Fruit fly (Drosophila melanogaster) whole organism, pupa: ENCODE measurements around the gene Cyp4g15.

Experiments
- CG10348 ChIP-seq: fragments of 200-800 bp; sonication (Bioruptor generic); IDR thresholded peaks from 2 replicates; pipeline ENCODE4 v1.3.6; 2022; ENCODE audit warnings: missing biosample characterization, missing genetic modification characterization
- CG15710 ChIP-seq: fragments of 200-800 bp; sonication (Bioruptor generic); optimal IDR thresholded peaks from 2 replicates; lab custom pipeline; 2018; ENCODE audit warnings: missing biosample characterization, mild to moderate bottlenecking, missing genetic modification characterization, moderate library complexity
- CG34367 ChIP-seq: fragments of 200-800 bp; sonication (Bioruptor generic); optimal IDR thresholded peaks from 2 replicates; lab custom pipeline; 2018; ENCODE audit warnings: missing biosample characterization, mild to moderate bottlenecking, missing genetic modification characterization
- EcR ChIP-seq: fragments of 200-800 bp; sonication (Bioruptor generic); optimal IDR thresholded peaks from 3 replicates; lab custom pipeline; 2019; ENCODE audit warnings: missing biosample characterization, missing genetic modification characterization, mild to moderate bottlenecking, moderate library complexity, missing genetic modification reagents
- Pif1A ChIP-seq: fragments of 200-800 bp; sonication (Bioruptor generic); optimal IDR thresholded peaks from 3 replicates; lab custom pipeline; 2016; ENCODE audit warnings: missing biosample characterization, missing genetic modification characterization
- Snoo ChIP-seq: fragments of 200-800 bp; sonication (Bioruptor generic); optimal IDR thresholded peaks from 3 replicates; lab custom pipeline; 2017; ENCODE audit warnings: missing biosample characterization, mild to moderate bottlenecking, missing genetic modification characterization, inconsistent platforms

DNA sequence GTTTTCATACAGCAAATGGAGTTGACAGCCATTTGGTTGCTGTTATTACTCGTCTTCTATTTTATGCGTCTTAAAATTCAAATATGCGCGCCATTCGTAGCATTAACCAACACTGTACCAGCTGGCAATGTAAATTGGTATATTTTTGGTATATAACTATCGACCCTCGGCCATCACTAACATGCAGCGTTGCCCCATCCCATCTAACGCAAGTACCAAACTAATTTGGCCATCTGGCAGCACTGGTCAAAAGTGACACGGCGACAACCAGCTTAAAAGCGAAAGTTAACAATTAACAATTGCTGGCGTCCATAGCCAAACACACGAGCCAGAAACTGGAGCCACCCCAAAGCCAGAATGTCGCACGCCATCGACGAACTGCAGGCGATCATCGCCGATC is 6.4 kb downstream of the Cyp4g15 start, which contains the start of gene Uba5:
- TF ChIP-seq Snoo (tag; lab: Kevin White, UChicago) (no peak), CG15710 (tag; lab: Kevin White, UChicago) (no peak), EcR (GFP tag; lab: Kevin White, UChicago) (no peak), CG34367 (tag; lab: Kevin White, UChicago) (no peak), CG10348 (no peak), Pif1A (no peak)
